Worm (Caenorhabditis elegans): Measurements from ENCODE around the gene txt-3.

Gene txt-3

DNA sequence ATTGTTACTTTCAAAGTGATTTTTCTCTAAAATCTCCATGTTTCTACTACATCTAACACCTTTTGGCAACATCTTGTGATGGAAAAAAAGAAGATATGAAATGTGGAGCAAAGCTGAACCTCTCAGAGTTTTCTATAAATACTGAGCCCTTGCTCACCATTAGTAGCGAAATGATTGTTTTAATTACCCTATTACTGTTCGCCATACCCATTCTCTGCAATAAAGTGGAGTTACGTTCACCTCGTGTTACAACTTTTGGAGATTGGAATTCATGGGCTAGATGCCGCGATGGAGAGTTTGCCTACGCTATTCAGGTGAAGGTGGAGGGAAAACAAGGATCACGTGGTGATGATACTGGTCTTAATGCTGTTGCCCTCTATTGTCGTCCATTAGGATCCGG, at the start of gene txt-3:
Gene txt-3 (plus strand): TSS at position 125 of the 400 bp plus-strand sequence.
- no peak for TF ChIP-seq unc-62 (GFP tag; optimal IDR thresholded peaks at IDR 0.05)

DNA sequence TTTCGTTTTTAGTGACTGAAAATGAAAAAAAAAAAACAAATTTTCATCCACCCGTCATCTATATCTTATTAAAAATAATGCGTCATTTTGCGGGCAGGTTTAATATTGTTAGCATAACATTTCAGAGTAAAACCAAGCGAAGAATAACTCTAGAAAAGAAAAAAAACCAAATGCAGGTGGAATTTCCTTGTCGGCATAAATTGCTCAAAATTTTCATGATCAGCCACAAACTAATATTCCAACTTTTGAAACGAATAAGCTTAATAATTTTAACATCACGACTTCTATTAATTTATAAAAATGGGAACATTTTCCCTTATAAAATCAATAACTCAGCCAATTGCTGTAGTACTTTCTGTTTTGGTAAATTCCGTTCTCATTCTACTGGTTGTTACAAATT, 48.1 kb upstream of the txt-3 start, which contains the start of gene str-155:
Gene str-155 (plus strand): TSS at position 301 of the 400 bp plus-strand sequence.
- no peak for TF ChIP-seq unc-62 (GFP tag; optimal IDR thresholded peaks at IDR 0.05)

ce11 chrIV:4917774-4918173, 46.0 kb upstream of the txt-3 start, which contains the start of gene str-158:
TSS of gene str-158 (plus strand) at chrIV:4918074.
- TF ChIP-seq unc-62 (GFP tag; optimal IDR thresholded peaks at IDR 0.05) = no peak

ce11 chrIV:4930045-4930444, 33.7 kb upstream of the txt-3 start, which contains the start of gene Y9C9A.8:
TSS of gene Y9C9A.8 (plus strand) at chrIV:4930345.
- TF ChIP-seq unc-62 (GFP tag; optimal IDR thresholded peaks at IDR 0.05) = no peak

DNA sequence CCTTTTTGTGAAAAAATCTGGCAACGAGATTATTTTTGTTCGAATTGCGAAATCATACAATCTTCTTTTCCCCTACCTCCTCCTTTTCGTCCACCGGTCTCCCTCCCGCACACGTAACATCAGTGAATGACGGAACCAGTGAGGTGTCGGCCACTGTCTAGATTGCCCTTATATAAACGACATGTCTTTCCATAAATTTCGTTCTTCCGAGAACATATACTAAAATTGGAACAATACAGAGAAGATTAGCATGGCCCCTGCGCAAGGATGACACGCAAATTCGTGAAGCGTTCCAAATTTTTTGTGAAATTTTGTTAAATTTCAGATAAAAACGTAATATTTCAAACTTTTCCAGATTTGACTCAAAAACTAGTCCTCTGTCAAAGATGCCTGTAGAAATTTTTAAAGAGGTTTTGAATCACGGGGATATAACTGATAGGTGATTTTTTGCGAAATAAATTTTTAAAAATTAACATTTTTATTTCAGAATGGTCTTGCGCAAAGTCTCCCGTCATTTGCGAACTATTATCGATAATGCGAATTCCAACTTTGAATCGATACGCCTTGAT, 32.9 kb upstream of the txt-3 start:
- no peak for TF ChIP-seq unc-62 (GFP tag; optimal IDR thresholded peaks at IDR 0.05)

DNA sequence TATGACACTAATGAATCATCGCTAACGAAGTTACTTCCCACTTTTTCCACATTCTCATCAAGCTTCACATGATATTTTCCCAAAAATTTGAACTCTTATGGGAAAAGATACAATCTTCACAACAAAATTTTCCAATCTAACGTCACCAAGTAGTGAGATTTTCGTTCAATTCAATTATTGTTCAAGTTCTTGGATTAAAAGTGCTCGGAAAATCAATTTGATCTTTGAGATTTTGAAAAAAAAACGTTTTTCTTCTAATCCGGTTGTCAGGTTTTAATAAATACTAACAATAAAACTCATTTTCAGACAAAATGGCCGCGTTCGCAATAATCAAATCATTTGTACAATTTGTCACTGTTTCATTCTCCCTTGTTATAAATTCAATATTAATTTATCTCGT, 29.7 kb upstream of the txt-3 start, which contains the start of gene str-153:
Gene str-153 (plus strand): TSS at position 301 of the 400 bp plus-strand sequence.
- no peak for TF ChIP-seq unc-62 (GFP tag; optimal IDR thresholded peaks at IDR 0.05)

- no peak for TF ChIP-seq unc-62 (GFP tag; optimal IDR thresholded peaks at IDR 0.05)
These were observed 26.1 kb upstream of the txt-3 start, which contains the start of gene fbxa-86 for ce11 chrIV:4937647-4938046. TSS of gene fbxa-86 (minus strand) at chrIV:4938013.

DNA sequence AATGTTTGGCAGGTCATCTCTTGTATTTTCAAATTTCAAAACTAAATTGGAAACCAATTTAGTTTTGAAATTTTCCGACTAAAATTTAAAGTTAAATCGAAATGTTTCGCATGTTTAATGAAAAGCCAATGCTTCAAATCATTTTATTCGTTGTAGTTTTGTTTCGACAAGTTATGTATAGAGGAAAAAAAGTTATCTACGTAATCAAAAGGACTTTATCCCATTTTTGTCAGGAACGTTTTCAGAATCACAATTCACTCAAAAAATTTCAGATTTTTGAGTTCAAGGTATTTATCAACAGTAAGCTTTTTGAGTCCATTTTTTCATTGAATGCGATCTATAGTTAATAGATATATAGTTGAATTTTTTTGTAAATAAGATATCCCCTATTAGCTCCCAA, 25.1 kb upstream of the txt-3 start, which contains the start of gene str-168:
Gene str-168 (plus strand): TSS at position 301 of the 400 bp plus-strand sequence.
- TF ChIP-seq unc-62 (GFP tag; optimal IDR thresholded peaks at IDR 0.05) = no peak

ce11 chrIV:4941681-4942080, 22.1 kb upstream of the txt-3 start, which contains the start of gene Y9C9A.5:
TSS of gene Y9C9A.5 (plus strand) at chrIV:4941981.
- no peak for TF ChIP-seq unc-62 (GFP tag; optimal IDR thresholded peaks at IDR 0.05)

DNA sequence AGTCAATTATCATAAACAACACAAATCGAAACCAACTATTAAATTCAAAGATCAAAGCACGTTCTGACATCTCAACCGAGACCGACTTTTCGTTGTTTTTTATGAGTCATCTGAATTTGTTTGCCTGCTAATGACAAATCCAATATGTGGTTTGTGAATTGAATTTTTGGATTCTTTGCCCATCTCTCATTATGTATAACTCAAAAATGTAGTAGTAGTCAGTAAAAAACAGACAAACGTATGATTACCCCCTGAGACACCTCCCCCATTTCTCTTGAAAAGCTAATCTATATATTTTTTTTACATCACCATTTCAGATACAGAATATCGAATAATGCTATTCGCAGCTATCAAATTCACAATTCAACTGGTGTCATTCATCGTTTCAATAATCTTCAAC, 18.0 kb upstream of the txt-3 start, which contains the start of gene str-169:
Gene str-169 (plus strand): TSS at position 301 of the 400 bp plus-strand sequence.
- TF ChIP-seq unc-62 (GFP tag; optimal IDR thresholded peaks at IDR 0.05) = no peak

DNA sequence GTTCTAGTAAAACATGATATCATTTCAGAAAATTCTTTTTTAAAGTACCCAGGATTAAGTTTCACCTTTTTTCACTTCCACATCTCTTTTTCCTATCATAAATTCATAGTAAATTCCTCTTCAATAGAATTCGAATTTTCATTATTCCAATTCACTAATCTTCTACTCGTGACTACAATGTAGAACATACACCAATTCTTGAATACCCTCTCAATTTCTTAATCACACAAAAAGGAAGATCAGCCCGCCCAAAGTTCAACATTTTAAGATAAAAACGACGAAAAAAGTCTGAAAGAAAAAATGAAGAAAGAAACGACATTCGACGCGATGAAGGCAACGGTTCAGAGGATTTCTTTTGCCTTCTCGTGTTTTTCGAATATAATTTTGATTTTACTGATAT, 9.9 kb upstream of the txt-3 start, which contains the start of gene str-163:
Gene str-163 (plus strand): TSS at position 301 of the 400 bp plus-strand sequence.
- no peak for TF ChIP-seq unc-62 (GFP tag; optimal IDR thresholded peaks at IDR 0.05)

- TF ChIP-seq unc-62 (GFP tag; optimal IDR thresholded peaks at IDR 0.05) = no peak
These were observed 3.1 kb upstream of the txt-3 start, which contains the start of gene str-164 for ce11 chrIV:4960623-4961022. TSS of gene str-164 (plus strand) at chrIV:4960735.

DNA sequence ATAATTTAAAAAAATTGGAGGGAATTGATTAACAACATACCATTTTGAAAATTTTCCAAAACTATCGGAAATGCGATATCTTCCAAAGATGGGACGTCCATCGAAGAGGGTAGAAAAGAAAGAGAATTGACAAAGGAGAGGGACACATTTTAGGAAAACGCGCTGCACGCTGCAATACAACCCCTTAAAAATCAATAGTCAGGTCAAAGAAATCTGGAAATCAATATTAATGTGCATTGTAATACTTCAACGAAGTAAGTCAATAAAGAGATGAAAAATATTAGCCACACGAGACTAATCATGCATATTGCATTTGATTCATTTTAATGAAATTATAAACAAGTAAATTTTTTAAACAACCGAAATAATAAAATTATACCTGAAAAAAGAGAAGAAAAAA, 5.7 kb downstream of the txt-3 start, which contains the start of gene Y9C9A.13:
Gene Y9C9A.13 (minus strand): TSS at position 101 of the 400 bp plus-strand sequence.
- no peak for TF ChIP-seq unc-62 (GFP tag; optimal IDR thresholded peaks at IDR 0.05)

- no peak for TF ChIP-seq unc-62 (GFP tag; optimal IDR thresholded peaks at IDR 0.05)
These were observed 12.2 kb downstream of the txt-3 start, which contains the start of gene Y9C9A.16 for ce11 chrIV:4975995-4976394. TSS of gene Y9C9A.16 (minus strand) at chrIV:4976125.

- no peak for TF ChIP-seq unc-62 (GFP tag; optimal IDR thresholded peaks at IDR 0.05)
These were observed 13.5 kb downstream of the txt-3 start, which contains the start of gene E03H12.5 for ce11 chrIV:4977176-4977693. TSS of gene E03H12.5 (plus strand) at chrIV:4977226.

ce11 chrIV:4981027-4981426, 17.3 kb downstream of the txt-3 start, which contains the start of gene srz-24:
TSS of gene srz-24 (minus strand) at chrIV:4981127.
- TF ChIP-seq unc-62 (GFP tag; optimal IDR thresholded peaks at IDR 0.05) = no peak

DNA sequence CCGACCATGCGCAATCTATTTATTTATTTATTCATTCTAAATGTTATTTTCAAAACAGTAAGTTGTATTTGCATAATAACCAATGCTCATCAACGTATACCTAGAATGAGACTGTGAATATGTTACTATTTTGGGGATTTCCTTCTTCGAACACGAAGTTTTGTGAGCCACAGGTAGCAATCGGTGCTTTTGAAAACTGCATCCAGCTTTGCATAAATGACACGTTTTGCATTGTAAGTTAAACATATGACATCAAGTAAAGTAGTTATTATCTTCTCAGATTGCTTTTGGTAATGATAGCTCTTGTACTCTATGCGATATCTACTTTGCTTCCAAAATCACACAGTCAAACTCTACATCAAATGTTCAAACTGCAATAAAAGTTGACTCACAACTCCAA, 18.7 kb downstream of the txt-3 start, which contains the start of gene E03H12.4:
Gene E03H12.4 (plus strand): TSS at position 120 of the 400 bp plus-strand sequence.
- TF ChIP-seq unc-62 (GFP tag; optimal IDR thresholded peaks at IDR 0.05) = no peak

Data from whole organism, dauer.